Fruit fly (Drosophila melanogaster): Measurements from ENCODE around the gene CG12723.

The CG12723 gene

dm6 chrX:13233811-13234737 lies 42.4 kb upstream of the CG12723 start (continued):
- TF ChIP-seq CG15336 (GFP tag; IDR thresholded peaks at IDR 0.05): peak; percentile 54
- TF ChIP-seq Eip75B (GFP tag; optimal IDR thresholded peaks at IDR 0.05): peak; percentile 85
- TF ChIP-seq svp (GFP tag): peak; percentile 90
- TF ChIP-seq CG8119 (GFP tag; IDR thresholded peaks at IDR 0.05): peak; percentile 63; the same call in 2 of the 3 replicates
- TF ChIP-seq lz (GFP tag; optimal IDR thresholded peaks at IDR 0.05): peak; percentile 74
- peak; percentile 90 for TF ChIP-seq CG6808 (GFP tag; optimal IDR thresholded peaks at IDR 0.05)
- peak; percentile 80 for TF ChIP-seq CG10669 (GFP tag; optimal IDR thresholded peaks at IDR 0.05)
- no peak for TF ChIP-seq CG6854 (GFP tag; optimal IDR thresholded peaks at IDR 0.05)
- peak; percentile 78 for TF ChIP-seq topi (GFP tag; optimal IDR thresholded peaks at IDR 0.05)
- peak; percentile 77 for TF ChIP-seq fd59A (GFP tag; optimal IDR thresholded peaks at IDR 0.05)

DNA sequence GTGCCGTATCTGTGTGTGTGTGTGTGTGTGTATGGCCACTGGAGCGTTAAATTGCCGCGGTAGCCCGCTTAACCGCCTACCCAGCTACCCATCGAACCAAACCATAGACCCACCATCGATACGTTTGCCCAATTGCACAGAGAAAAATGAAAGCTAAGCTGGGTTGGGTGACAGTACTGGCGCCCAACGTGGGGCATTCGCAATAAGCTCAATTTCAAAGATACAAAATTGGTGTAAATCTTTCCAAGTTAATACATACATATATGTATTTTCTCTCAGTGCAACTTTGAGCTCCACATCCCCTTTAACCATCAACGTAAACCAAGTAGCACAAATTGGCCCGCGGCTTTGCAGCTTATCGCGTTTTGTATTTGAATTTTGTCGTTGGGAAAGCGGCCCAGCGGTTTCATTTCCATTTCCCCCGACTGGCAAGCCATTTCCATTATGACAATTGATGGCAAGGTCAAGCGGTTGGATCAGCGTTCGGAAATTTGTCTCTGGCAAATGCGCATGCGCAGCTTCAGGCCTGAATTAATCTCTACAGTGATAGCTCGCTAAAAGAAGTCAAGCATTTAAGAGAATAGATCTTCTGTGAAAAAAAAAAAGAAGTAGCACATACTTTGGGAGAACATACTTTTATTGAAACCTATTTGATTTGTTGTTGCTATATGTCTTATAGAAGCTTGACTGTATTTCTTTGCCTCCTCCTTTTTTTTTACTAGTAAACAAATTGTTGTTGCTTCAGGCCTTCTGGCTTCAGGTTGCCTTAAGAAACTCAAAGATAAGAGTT lies 40.9 kb upstream of the CG12723 start:
- TF ChIP-seq CG16779 (tag; optimal IDR thresholded peaks at IDR 0.05): no peak
- TF ChIP-seq CG15336 (GFP tag; IDR thresholded peaks at IDR 0.05): peak; percentile 62
- peak; percentile 55 for TF ChIP-seq svp (GFP tag)
- TF ChIP-seq lz (GFP tag; optimal IDR thresholded peaks at IDR 0.05): peak; percentile 7
- TF ChIP-seq CG34406 (GFP tag; optimal IDR thresholded peaks at IDR 0.05): no peak
- TF ChIP-seq CG11762 (GFP tag; optimal IDR thresholded peaks at IDR 0.05; ENCODE audit: insufficient read depth): no peak
- peak; percentile 2 for TF ChIP-seq fkh (GFP tag; optimal IDR thresholded peaks at IDR 0.05)
- TF ChIP-seq CG6276 (GFP tag; optimal IDR thresholded peaks at IDR 0.05): peak; percentile 21
- no peak for TF ChIP-seq Smox (GFP tag; optimal IDR thresholded peaks at IDR 0.05)
- TF ChIP-seq Sox102F (GFP tag; optimal IDR thresholded peaks at IDR 0.05): no peak
- peak; percentile 58 for TF ChIP-seq Gug (GFP tag; IDR thresholded peaks at IDR 0.05)
- no peak for TF ChIP-seq Hr39 (GFP tag; optimal IDR thresholded peaks at IDR 0.05)
- peak; percentile 68 for TF ChIP-seq CG32006 (GFP tag; optimal IDR thresholded peaks at IDR 0.05)
- TF ChIP-seq CG11902 (GFP tag; optimal IDR thresholded peaks at IDR 0.05): no peak
- TF ChIP-seq CG10669 (GFP tag; optimal IDR thresholded peaks at IDR 0.05): no peak
- TF ChIP-seq CG3919 (GFP tag; optimal IDR thresholded peaks at IDR 0.05): peak; percentile 14
- peak; percentile 61 for TF ChIP-seq Eip78C (GFP tag)
- TF ChIP-seq CG8119 (GFP tag; IDR thresholded peaks at IDR 0.05): peak; percentile 49; the same call in 1 of the 3 replicates
- TF ChIP-seq acj6 (GFP tag; optimal IDR thresholded peaks at IDR 0.05): peak; percentile 33
- TF ChIP-seq Hr4 (GFP tag; optimal IDR thresholded peaks at IDR 0.05): peak; percentile 68
- TF ChIP-seq CG6792 (GFP tag; optimal IDR thresholded peaks at IDR 0.05): peak; percentile 3
- peak; percentile 23 for TF ChIP-seq pdm3 (GFP tag; optimal IDR thresholded peaks at IDR 0.05)
- no peak for TF ChIP-seq CG1621 (tag; optimal IDR thresholded peaks at IDR 0.05)
- TF ChIP-seq Lpt (GFP tag; optimal IDR thresholded peaks at IDR 0.05): peak; percentile 5
- TF ChIP-seq OdsH (GFP tag; optimal IDR thresholded peaks at IDR 0.05): peak; percentile 12
- peak; percentile 53 for TF ChIP-seq CG4318 (GFP tag; optimal IDR thresholded peaks at IDR 0.05)
- peak; percentile 65 for TF ChIP-seq CG11294 (GFP tag; IDR thresholded peaks at IDR 0.05)
- no peak for TF ChIP-seq salr (GFP tag; optimal IDR thresholded peaks at IDR 0.05)
- peak; percentile 72 for TF ChIP-seq CG6163 (GFP tag; IDR thresholded peaks at IDR 0.05)
- peak; percentile 3 for TF ChIP-seq Eip75B (GFP tag; optimal IDR thresholded peaks at IDR 0.05)
- peak; percentile 61 for TF ChIP-seq dac (GFP tag; optimal IDR thresholded peaks at IDR 0.05)
- TF ChIP-seq net (GFP tag; optimal IDR thresholded peaks at IDR 0.05): peak; percentile 22
- peak; percentile 20 for TF ChIP-seq CG10631 (GFP tag; optimal IDR thresholded peaks at IDR 0.05)
- TF ChIP-seq eg (GFP tag; IDR thresholded peaks at IDR 0.05): peak; percentile 64

All from whole organism, prepupa.